Fruit fly (Drosophila melanogaster) whole organism, pupa: ENCODE results near the gene Sfp26Ac.

Source experiments
- CG10348 ChIP-seq: fragments of 200-800 bp; sonication (Bioruptor generic); IDR thresholded peaks from 2 replicates; pipeline ENCODE4 v1.3.6; 2022; ENCODE audit warnings: missing biosample characterization, missing genetic modification characterization
- CG32121 ChIP-seq: fragments of 200-800 bp; sonication (Bioruptor generic); IDR thresholded peaks from 2 replicates; pipeline ENCODE4 v1.3.6; 2022; ENCODE audit warnings: missing biosample characterization, missing genetic modification characterization
- CG8159 ChIP-seq: fragments of 200-800 bp; sonication (Bioruptor generic); optimal IDR thresholded peaks from 3 replicates; lab custom pipeline; 2018; ENCODE audit warnings: missing biosample characterization, mild to moderate bottlenecking, missing genetic modification characterization, moderate library complexity
- D1 ChIP-seq: fragments of 200-800 bp; sonication (Bioruptor generic); optimal IDR thresholded peaks from 2 replicates; lab custom pipeline; 2018; ENCODE audit warnings: missing biosample characterization, mild to moderate bottlenecking, missing genetic modification characterization, moderate library complexity
- EcR ChIP-seq: fragments of 200-800 bp; sonication (Bioruptor generic); optimal IDR thresholded peaks from 3 replicates; lab custom pipeline; 2019; ENCODE audit warnings: missing biosample characterization, missing genetic modification characterization, mild to moderate bottlenecking, moderate library complexity, missing genetic modification reagents
- Ets98B ChIP-seq: fragments of 200-800 bp; sonication (Bioruptor generic); IDR thresholded peaks from 2 replicates; pipeline ENCODE4 v1.3.6; 2022; ENCODE audit warnings: missing biosample characterization, missing genetic modification characterization
- Pif1A ChIP-seq: fragments of 200-800 bp; sonication (Bioruptor generic); optimal IDR thresholded peaks from 3 replicates; lab custom pipeline; 2016; ENCODE audit warnings: missing biosample characterization, missing genetic modification characterization
- fd96Ca ChIP-seq: fragments of 200-800 bp; sonication (Bioruptor generic); IDR thresholded peaks from 3 replicates; pipeline ENCODE4 v1.3.6; 2022; ENCODE audit warnings: missing biosample characterization, missing genetic modification characterization
- gl ChIP-seq: fragments of 200-800 bp; sonication (Bioruptor generic); optimal IDR thresholded peaks from 2 replicates; lab custom pipeline; 2018; ENCODE audit warnings: missing biosample characterization, mild to moderate bottlenecking, missing genetic modification characterization
- rn ChIP-seq: fragments of 200-800 bp; sonication (Bioruptor generic); IDR thresholded peaks from 2 replicates; pipeline ENCODE4 v1.3.6; 2022; ENCODE audit warnings: missing biosample characterization, missing genetic modification characterization

- TF ChIP-seq EcR (GFP tag; lab: Kevin White, UChicago): no peak
- TF ChIP-seq CG32121 (GFP tag; lab: Robert Waterston, UW): no peak
- TF ChIP-seq D1 (tag; lab: Kevin White, UChicago): no peak
- TF ChIP-seq Pif1A (GFP tag; lab: Kevin White, UChicago): no peak
- TF ChIP-seq Ets98B (GFP tag; lab: Robert Waterston, UW): no peak
- TF ChIP-seq CG10348: no peak
- TF ChIP-seq gl (tag; lab: Kevin White, UChicago): no peak
- TF ChIP-seq rn (GFP tag; lab: Robert Waterston, UW): no peak
- TF ChIP-seq fd96Ca: no peak
- no peak for TF ChIP-seq CG8159 (tag; lab: Kevin White, UChicago)
These were observed 42.8 kb upstream of the Sfp26Ac start for dm6 chr2L:5927363-5927762.
